Worm (Caenorhabditis elegans) whole organism, L4 larva: Measurements from ENCODE around the gene grl-20.
A peak's percentile ranks its signal among the peaks of the same experiment; 100 is the strongest.

Source experiments
- D1046.2 ChIP-seq: fragments of 200-800 bp; sonication (Bioruptor generic); IDR thresholded peaks from 2 replicates; pipeline ENCODE4 v1.3.6; 2022; ENCODE audit warnings: missing genetic modification characterization, missing compliant biosample characterization
- F10B5.3 ChIP-seq: sonication (generic microtip); optimal IDR thresholded peaks from 2 replicates; lab custom pipeline; 2016; ENCODE audit warnings: mild to moderate bottlenecking, missing genetic modification characterization, missing compliant biosample characterization
- F26F4.8 ChIP-seq: fragments of 200-800 bp; sonication (Bioruptor generic); conservative IDR thresholded peaks from 2 replicates; pipeline ENCODE4 v1.3.6; 2022; ENCODE audit warnings: missing genetic modification characterization, missing compliant biosample characterization
- F49E8.2 ChIP-seq: sonication (generic microtip); optimal IDR thresholded peaks from 2 replicates; lab custom pipeline; 2016; ENCODE audit warnings: missing compliant biosample characterization, mild to moderate bottlenecking, missing genetic modification characterization, borderline replicate concordance
- T20F7.1 ChIP-seq: fragments of 200-800 bp; sonication (Bioruptor generic); optimal IDR thresholded peaks from 2 replicates; lab custom pipeline; 2018; ENCODE audit warnings: mild to moderate bottlenecking, missing genetic modification characterization, missing compliant biosample characterization
- T26A8.4 ChIP-seq: fragments of 200-800 bp; sonication (Bioruptor generic); IDR thresholded peaks from 2 replicates; pipeline ENCODE4 v1.3.6; 2022; ENCODE audit warnings: missing genetic modification characterization, missing compliant biosample characterization
- ZK546.5 ChIP-seq, 2 experiments: sonication (generic microtip); optimal IDR thresholded peaks; 2 replicates each; lab custom pipeline; 2017; ENCODE audit warnings: missing biosample characterization in 2 of 2, missing genetic modification characterization in 2 of 2
- aha-1 ChIP-seq: fragments of 150-350 bp; peaks from one replicate; lab custom pipeline; 2014; ENCODE audit warnings: missing biosample characterization, missing genetic modification characterization
- arid-1 ChIP-seq: fragments of 200-800 bp; sonication (Bioruptor generic); conservative IDR thresholded peaks from 2 replicates; pipeline ENCODE4 v1.3.6; 2022; ENCODE audit warnings: missing genetic modification reagents, missing genetic modification characterization, missing compliant biosample characterization
- ceh-62 ChIP-seq: sonication (generic microtip); optimal IDR thresholded peaks from 2 replicates; lab custom pipeline; 2017; ENCODE audit warnings: missing biosample characterization, missing genetic modification characterization
- ctbp-1 ChIP-seq: fragments of 200-800 bp; sonication (Bioruptor generic); IDR thresholded peaks from 2 replicates; pipeline ENCODE4 v1.3.6; 2022; ENCODE audit warnings: missing genetic modification reagents, missing genetic modification characterization, missing compliant biosample characterization
- daf-16 ChIP-seq, 3 experiments: sonication (generic microtip); optimal IDR thresholded peaks; 2 replicates each; lab custom pipeline; 2016 to 2017; ENCODE audit warnings: missing genetic modification characterization in 3 of 3, missing genetic modification reagents in 3 of 3, mild to moderate bottlenecking in 2 of 3, missing compliant biosample characterization in 2 of 3, missing biosample characterization in 1 of 3, moderate library complexity in 1 of 3
- dmd-8 ChIP-seq: fragments of 200-800 bp; sonication (Bioruptor generic); IDR thresholded peaks from 2 replicates; pipeline ENCODE4 v1.3.6; 2022; ENCODE audit warnings: missing genetic modification characterization, missing compliant biosample characterization
- dpl-1 ChIP-seq: fragments of 150-350 bp; optimal IDR thresholded peaks from 2 replicates; lab custom pipeline; 2014; ENCODE audit warnings: missing biosample characterization, missing genetic modification reagents, missing genetic modification characterization
- dve-1 ChIP-seq: sonication (generic microtip); optimal IDR thresholded peaks from 2 replicates; lab custom pipeline; 2017; ENCODE audit warnings: antibody characterized with exemption, mild to moderate bottlenecking, missing genetic modification characterization, missing compliant biosample characterization; ENCODE audit not compliant: insufficient read depth
- egl-43 ChIP-seq: fragments of 200-800 bp; sonication (Bioruptor generic); IDR thresholded peaks from 2 replicates; pipeline ENCODE4 v1.3.6; 2022; ENCODE audit warnings: missing genetic modification reagents, missing genetic modification characterization, missing compliant biosample characterization
- hlh-30 ChIP-seq: sonication (generic microtip); optimal IDR thresholded peaks from 2 replicates; lab custom pipeline; 2017; ENCODE audit warnings: antibody characterized with exemption, mild to moderate bottlenecking, missing genetic modification characterization, missing compliant biosample characterization; ENCODE audit not compliant: insufficient read depth
- jun-1 ChIP-seq: fragments of 150-350 bp; optimal IDR thresholded peaks from 2 replicates; lab custom pipeline; 2014; ENCODE audit warnings: missing biosample characterization, missing genetic modification reagents, missing genetic modification characterization
- lin-15B ChIP-seq: fragments of 150-350 bp; sonication (generic microtip); optimal IDR thresholded peaks from 3 replicates; lab custom pipeline; 2014; ENCODE audit warnings: missing biosample characterization, missing genetic modification characterization
- madf-5 ChIP-seq, 2 experiments: fragments of 200-800 bp; sonication (Bioruptor generic); IDR thresholded peaks; 2 replicates each; pipeline ENCODE4 v1.3.6; 2022; ENCODE audit warnings: missing compliant biosample characterization in 2 of 2, missing genetic modification characterization in 2 of 2
- mdl-1 ChIP-seq, 2 experiments: fragments of 150-350 bp in 1 of 2; sonication (generic microtip) in 1 of 2; optimal IDR thresholded peaks; 2 replicates each; lab custom pipeline; 2014 to 2017; ENCODE audit warnings: missing biosample characterization in 2 of 2, missing genetic modification characterization in 2 of 2
- mep-1 ChIP-seq: fragments of 150-350 bp; sonication (generic microtip); optimal IDR thresholded peaks from 3 replicates; lab custom pipeline; 2014; ENCODE audit warnings: missing biosample characterization, missing genetic modification characterization
- mes-2 ChIP-seq: sonication (generic microtip); optimal IDR thresholded peaks from 2 replicates; lab custom pipeline; 2016; ENCODE audit warnings: missing genotype, mild to moderate bottlenecking, missing genetic modification characterization, missing compliant biosample characterization; ENCODE audit not compliant: poor library complexity, severe bottlenecking
- nhr-25 ChIP-seq: sonication (generic microtip); optimal IDR thresholded peaks from 2 replicates; lab custom pipeline; 2017; ENCODE audit warnings: missing genetic modification characterization, mild to moderate bottlenecking, missing compliant biosample characterization, antibody characterized with exemption, moderate library complexity, borderline replicate concordance; ENCODE audit not compliant: insufficient read depth
- nhr-28 ChIP-seq: fragments of 150-350 bp; optimal IDR thresholded peaks from 2 replicates; lab custom pipeline; 2014; ENCODE audit warnings: missing biosample characterization, missing genetic modification characterization
- nhr-42 ChIP-seq: fragments of 200-800 bp; sonication (Bioruptor generic); IDR thresholded peaks from 2 replicates; pipeline ENCODE4 v1.3.6; 2022; ENCODE audit warnings: missing genetic modification characterization, missing compliant biosample characterization
- nhr-48 ChIP-seq: sonication (generic microtip); optimal IDR thresholded peaks from 2 replicates; lab custom pipeline; 2016; ENCODE audit warnings: mild to moderate bottlenecking, missing genetic modification characterization, missing compliant biosample characterization
- nhr-6 ChIP-seq: fragments of 150-350 bp; optimal IDR thresholded peaks from 2 replicates; lab custom pipeline; 2014; ENCODE audit warnings: missing biosample characterization, missing genetic modification characterization
- nhr-76 ChIP-seq: fragments of 150-350 bp; optimal IDR thresholded peaks from 2 replicates; lab custom pipeline; 2014; ENCODE audit warnings: missing biosample characterization, missing genetic modification characterization
- nhr-77 ChIP-seq: fragments of 150-350 bp; optimal IDR thresholded peaks from 2 replicates; lab custom pipeline; 2014; ENCODE audit warnings: missing biosample characterization, missing genetic modification characterization
- saeg-2 ChIP-seq: fragments of 200-800 bp; sonication (Bioruptor generic); IDR thresholded peaks from 2 replicates; pipeline ENCODE4 v1.3.6; 2022; ENCODE audit warnings: missing genetic modification reagents, missing genetic modification characterization, missing compliant biosample characterization
- sdz-12 ChIP-seq: fragments of 200-800 bp; sonication (Bioruptor generic); optimal IDR thresholded peaks from 2 replicates; lab custom pipeline; 2018; ENCODE audit warnings: mild to moderate bottlenecking, missing genetic modification characterization, missing compliant biosample characterization
- set-16 ChIP-seq: fragments of 200-800 bp; sonication (Bioruptor generic); IDR thresholded peaks from 2 replicates; pipeline ENCODE4 v1.3.6; 2022; ENCODE audit warnings: missing genetic modification reagents, missing genetic modification characterization, missing compliant biosample characterization
- spr-1 ChIP-seq: sonication (generic microtip); optimal IDR thresholded peaks from 2 replicates; lab custom pipeline; 2016; ENCODE audit warnings: mild to moderate bottlenecking, missing genetic modification characterization, missing compliant biosample characterization
- tra-1 ChIP-seq: fragments of 200-800 bp; sonication (Bioruptor generic); IDR thresholded peaks from 2 replicates; pipeline ENCODE4 v1.3.6; 2022; ENCODE audit warnings: missing genetic modification reagents, missing genetic modification characterization, missing compliant biosample characterization
- unc-130 ChIP-seq: sonication (generic microtip); optimal IDR thresholded peaks from 2 replicates; lab custom pipeline; 2016; ENCODE audit warnings: missing genetic modification reagents, missing genetic modification characterization, missing compliant biosample characterization
- unc-39 ChIP-seq: sonication (generic microtip); optimal IDR thresholded peaks from 2 replicates; lab custom pipeline; 2017; ENCODE audit warnings: missing biosample characterization, missing genetic modification characterization
- vab-7 ChIP-seq: fragments of 200-800 bp; sonication (Bioruptor generic); IDR thresholded peaks from 2 replicates; pipeline ENCODE4 v1.3.6; 2022; ENCODE audit warnings: missing genetic modification reagents, missing genetic modification characterization, missing compliant biosample characterization
- zfp-2 ChIP-seq: sonication (generic microtip); optimal IDR thresholded peaks from 2 replicates; lab custom pipeline; 2016; ENCODE audit warnings: mild to moderate bottlenecking, missing genetic modification characterization, missing compliant biosample characterization

The grl-20 gene

ce11 chrIV:2111300-2111874, 17.3 kb downstream of the grl-20 start, which contains the start of gene che-6 (continued):
- TF ChIP-seq nhr-28 (tag; lab: Kevin White, UChicago) (no peak), F10B5.3 (tag; lab: Kevin White, UChicago) (no peak), spr-1 (tag; lab: Kevin White, UChicago) (no peak), unc-39 (tag; lab: Kevin White, UChicago) (no peak), ceh-62 (no peak), D1046.2 (GFP tag; lab: Robert Waterston, UW) (no peak), aha-1 (tag; lab: Kevin White, UChicago) (peak; percentile 86), vab-7 (GFP tag; lab: Robert Waterston, UW) (no peak), tra-1 (no peak), hlh-30 (tag; lab: Kevin White, UChicago) (no peak), T20F7.1 (GFP tag; lab: Kevin White, UChicago) (peak; percentile 34), sdz-12 (GFP tag; lab: Kevin White, UChicago) (no peak), dpl-1 (GFP tag; lab: Kevin White, UChicago) (no peak), nhr-48 (tag; lab: Kevin White, UChicago) (peak; percentile 9)

ce11 chrIV:2106708-2107107, 22.0 kb downstream of the grl-20 start:
- TF ChIP-seq F26F4.8 (GFP tag; lab: Robert Waterston, UW) (0 out of 2 replicates have a peak, but pooled peaks have one; percentile 9), daf-16 (GFP tag; optimal IDR thresholded peaks at IDR 0.05; lab: Kevin White, UChicago) (no peak), daf-16 (tag; optimal IDR thresholded peaks at IDR 0.05; lab: Kevin White, UChicago) (no peak), set-16 (GFP tag; lab: Robert Waterston, UW) (peak; percentile 26), unc-39 (tag; lab: Kevin White, UChicago) (no peak), madf-5 (GFP tag; IDR thresholded peaks at IDR 0.05; lab: Robert Waterston, UW) (0 out of 4 replicates have a peak, but pooled peaks of 1 of the 2 experiments have one; percentile 13), sdz-12 (GFP tag; lab: Kevin White, UChicago) (no peak), dmd-8 (GFP tag; lab: Robert Waterston, UW) (peak; percentile 26; the same call in 1 of the 2 replicates), tra-1 (no peak), egl-43 (GFP tag; lab: Robert Waterston, UW) (peak; percentile 53; the same call in 1 of the 2 replicates), D1046.2 (GFP tag; lab: Robert Waterston, UW) (no peak)

ce11 chrIV:2102793-2103192, 25.9 kb downstream of the grl-20 start, which contains the start of gene C23H5.15:
C23H5.15 (minus strand) TSS chrIV:2102893.
- TF ChIP-seq nhr-42 (GFP tag; lab: Robert Waterston, UW), result no peak
- no peak for TF ChIP-seq ctbp-1 (GFP tag; lab: Robert Waterston, UW)
- TF ChIP-seq dpl-1 (GFP tag; lab: Kevin White, UChicago), result no peak
- no peak for TF ChIP-seq ZK546.5 (tag; optimal IDR thresholded peaks at IDR 0.05; lab: Kevin White, UChicago)
- no peak for TF ChIP-seq hlh-30 (tag; lab: Kevin White, UChicago)

- TF ChIP-seq zfp-2 (tag; lab: Kevin White, UChicago), result no peak
- peak; percentile 73 for TF ChIP-seq aha-1 (tag; lab: Kevin White, UChicago)
- TF ChIP-seq set-16 (GFP tag; lab: Robert Waterston, UW), result no peak
- TF ChIP-seq T26A8.4 (GFP tag; lab: Robert Waterston, UW), result no peak
Observed at ce11 chrIV:2099771-2100170, 28.9 kb downstream of the grl-20 start, which contains the start of gene C23H5.11. C23H5.11 (minus strand) TSS chrIV:2099871.

ce11 chrIV:2083734-2084133, 44.9 kb downstream of the grl-20 start, which contains the start of gene mca-2:
mca-2 (plus strand) TSS chrIV:2084034.
- TF ChIP-seq nhr-77 (tag; lab: Kevin White, UChicago) (no peak), nhr-6 (tag; lab: Kevin White, UChicago) (no peak)

ce11 chrIV:2083146-2083545, 45.5 kb downstream of the grl-20 start:
- TF ChIP-seq F49E8.2, result no peak
- peak; percentile 42 for TF ChIP-seq dve-1 (tag; lab: Kevin White, UChicago)
- TF ChIP-seq saeg-2, result no peak
- TF ChIP-seq mdl-1 (tag; optimal IDR thresholded peaks at IDR 0.05; lab: Kevin White, UChicago), result peak in 1 of 2 experiments; percentile 53
- TF ChIP-seq mep-1 (tag; lab: Kevin White, UChicago), result peak; percentile 52
- peak; percentile 2 for TF ChIP-seq nhr-6 (tag; lab: Kevin White, UChicago)
- TF ChIP-seq nhr-25 (tag; lab: Kevin White, UChicago), result peak; percentile 17
- TF ChIP-seq arid-1, result no peak
- peak; percentile 82 for TF ChIP-seq nhr-28 (tag; lab: Kevin White, UChicago)
- TF ChIP-seq mes-2, result peak; percentile 47
- TF ChIP-seq nhr-76 (tag; lab: Kevin White, UChicago), result no peak
- TF ChIP-seq lin-15B (tag; lab: Kevin White, UChicago), result no peak
- no peak for TF ChIP-seq unc-130 (GFP tag; lab: Kevin White, UChicago)
- no peak for TF ChIP-seq jun-1 (tag; lab: Kevin White, UChicago)
